Fruit fly (Drosophila melanogaster): ENCODE measurements around the gene CG8661.

CG8661 gene

DNA sequence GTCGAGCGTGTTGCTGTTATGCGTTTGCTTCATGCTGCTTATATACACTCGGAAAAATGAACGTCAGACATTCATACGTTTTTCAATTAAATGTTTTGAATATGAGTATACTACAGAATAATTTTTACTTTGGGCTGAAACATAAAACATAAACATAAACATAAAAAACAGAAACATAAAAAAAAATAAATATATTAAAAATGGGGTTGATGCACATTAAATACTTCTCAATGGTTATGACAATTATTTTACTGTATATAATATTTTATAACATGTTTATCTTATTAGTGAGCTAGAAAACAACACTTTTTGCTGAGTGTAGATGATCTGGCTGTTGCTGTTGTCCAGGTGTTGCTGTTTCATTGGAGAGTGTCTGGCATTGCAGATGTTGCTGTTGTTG lies 46.9 kb downstream of the CG8661 start (continued):
- TF ChIP-seq Sox15 (GFP tag; optimal IDR thresholded peaks at IDR 0.05) (peak; percentile 23), acj6 (GFP tag; optimal IDR thresholded peaks at IDR 0.05) (peak; percentile 75), cyc (GFP tag; optimal IDR thresholded peaks at IDR 0.05) (peak; percentile 21), pdm3 (GFP tag; optimal IDR thresholded peaks at IDR 0.05) (peak; percentile 70), CG8319 (GFP tag; optimal IDR thresholded peaks at IDR 0.05) (peak; percentile 51), vri (GFP tag; optimal IDR thresholded peaks at IDR 0.05) (no peak), CG3919 (GFP tag; optimal IDR thresholded peaks at IDR 0.05) (peak; percentile 77), Ets96B (tag; optimal IDR thresholded peaks at IDR 0.05) (peak; percentile 62), fd85E (GFP tag; optimal IDR thresholded peaks at IDR 0.05) (no peak), Ets21C (GFP tag; optimal IDR thresholded peaks at IDR 0.05) (no peak), eg (GFP tag; IDR thresholded peaks at IDR 0.05) (peak; percentile 74), CG15336 (GFP tag; IDR thresholded peaks at IDR 0.05) (peak; percentile 87), Blimp-1 (GFP tag; optimal IDR thresholded peaks at IDR 0.05) (no peak), fkh (GFP tag; optimal IDR thresholded peaks at IDR 0.05) (no peak), CG1621 (tag; optimal IDR thresholded peaks at IDR 0.05) (peak; percentile 2), CG10669 (GFP tag; optimal IDR thresholded peaks at IDR 0.05) (no peak), ss (GFP tag; optimal IDR thresholded peaks at IDR 0.05) (peak; percentile 69 to 71), CG11762 (GFP tag; optimal IDR thresholded peaks at IDR 0.05; ENCODE audit: insufficient read depth) (peak; percentile 63), Hr39 (GFP tag; optimal IDR thresholded peaks at IDR 0.05) (no peak), CG11294 (GFP tag; IDR thresholded peaks at IDR 0.05) (no peak), spab (GFP tag; optimal IDR thresholded peaks at IDR 0.05) (peak; percentile 55), OdsH (GFP tag; optimal IDR thresholded peaks at IDR 0.05) (peak; percentile 72), topi (GFP tag; optimal IDR thresholded peaks at IDR 0.05) (peak; percentile 46), CG6854 (GFP tag; optimal IDR thresholded peaks at IDR 0.05) (no peak), Met (GFP tag; optimal IDR thresholded peaks at IDR 0.05) (peak; percentile 55), dsx (GFP tag; optimal IDR thresholded peaks at IDR 0.05; ENCODE audit: poor library complexity, severe bottlenecking) (peak; percentile 70), CG34406 (GFP tag; optimal IDR thresholded peaks at IDR 0.05) (peak; percentile 67), CG8119 (GFP tag; IDR thresholded peaks at IDR 0.05) (peak; percentile 89), svp (GFP tag) (peak; percentile 55), salr (GFP tag; optimal IDR thresholded peaks at IDR 0.05) (peak in 1 of 2 experiments; percentile 77)

- TF ChIP-seq CG11902 (GFP tag; optimal IDR thresholded peaks at IDR 0.05) (no peak), Eip93F (GFP tag; optimal IDR thresholded peaks at IDR 0.05) (no peak), pdm3 (GFP tag; optimal IDR thresholded peaks at IDR 0.05) (no peak), salr (GFP tag; optimal IDR thresholded peaks at IDR 0.05) (no peak), Met (GFP tag; optimal IDR thresholded peaks at IDR 0.05) (no peak), Hr38 (GFP tag; optimal IDR thresholded peaks at IDR 0.05) (no peak), CG9139 (GFP tag; optimal IDR thresholded peaks at IDR 0.05) (no peak)
These were observed 47.8 kb downstream of the CG8661 start for dm6 chrX:17236468-17236867.

Data from whole organism, prepupa.